Worm (Caenorhabditis elegans) whole organism, L4/young adult: ENCODE measurements around the gene mes-2.

Experiments used
- dao-5 ChIP-seq: sonication (generic microtip); optimal IDR thresholded peaks from 2 replicates; lab custom pipeline; 2016; ENCODE audit warnings: missing genotype, missing genetic modification characterization, moderate library complexity, missing compliant biosample characterization
- him-1 ChIP-seq: sonication (generic microtip); optimal IDR thresholded peaks from 2 replicates; lab custom pipeline; 2016; ENCODE audit warnings: missing genotype, missing genetic modification reagents, missing genetic modification characterization, missing compliant biosample characterization

DNA sequence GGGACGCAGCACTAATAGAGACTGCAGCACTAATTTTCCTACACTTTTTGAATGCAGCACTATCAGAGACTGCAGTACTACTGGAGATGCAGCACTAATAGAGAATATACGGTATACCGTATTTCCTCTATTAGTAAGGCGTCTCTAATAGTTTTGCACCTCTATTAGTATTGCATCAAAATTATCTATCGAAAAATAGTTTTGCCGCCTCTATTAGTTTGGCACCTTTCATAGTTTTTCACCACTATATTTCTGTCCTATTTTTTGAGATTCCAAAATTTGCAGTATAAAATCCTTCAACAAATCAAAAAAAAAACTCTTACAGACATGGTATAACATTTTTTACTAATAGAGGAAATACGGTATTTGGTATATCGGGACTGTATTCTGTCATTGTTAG lies 10.0 kb downstream of the mes-2 start:
- TF ChIP-seq dao-5 (tag; lab: Kevin White, UChicago) = no peak
- no peak for TF ChIP-seq him-1 (tag; lab: Kevin White, UChicago)
